Worm (Caenorhabditis elegans) whole organism, L1 larva: ENCODE data around the gene ZK1193.2.
A peak's percentile ranks its signal among the peaks of the same experiment; 100 is the strongest.

Experiments used
- C04F5.9 ChIP-seq: sonication (generic microtip); optimal IDR thresholded peaks from 2 replicates; lab custom pipeline; 2016; ENCODE audit warnings: missing genetic modification characterization, missing compliant biosample characterization
- C16A3.4 ChIP-seq: fragments of 150-350 bp; optimal IDR thresholded peaks from 2 replicates; lab custom pipeline; 2014; ENCODE audit warnings: missing biosample characterization, missing genetic modification characterization
- aha-1 ChIP-seq: fragments of 150-350 bp; optimal IDR thresholded peaks from 2 replicates; lab custom pipeline; 2014; ENCODE audit warnings: missing biosample characterization, missing genetic modification characterization
- ama-1 ChIP-seq: fragments of 150-350 bp; optimal IDR thresholded peaks from 2 replicates; lab custom pipeline; 2014
- blmp-1 ChIP-seq: fragments of 150-350 bp; optimal IDR thresholded peaks from 2 replicates; lab custom pipeline; 2014; ENCODE audit warnings: missing biosample characterization, missing genetic modification characterization
- ceh-8 ChIP-seq: fragments of 200-800 bp; sonication (Bioruptor generic); optimal IDR thresholded peaks from 2 replicates; lab custom pipeline; 2018; ENCODE audit warnings: mild to moderate bottlenecking, missing genetic modification characterization, moderate library complexity, missing compliant biosample characterization
- ceh-82 ChIP-seq, 3 experiments: fragments of 150-350 bp in 1 of 3; sonication (generic microtip) in 2 of 3; optimal IDR thresholded peaks; 2 replicates each; lab custom pipeline; 2014 to 2017; ENCODE audit warnings: missing biosample characterization in 3 of 3, missing genetic modification characterization in 3 of 3
- ceh-88 ChIP-seq: fragments of 200-800 bp; sonication (Bioruptor generic); IDR thresholded peaks from 2 replicates; pipeline ENCODE4 v1.3.6; 2022; ENCODE audit warnings: missing genetic modification characterization, missing compliant biosample characterization
- ceh-90 ChIP-seq: sonication (generic microtip); optimal IDR thresholded peaks from 2 replicates; lab custom pipeline; 2016; ENCODE audit warnings: missing genetic modification characterization, missing compliant biosample characterization
- ces-1 ChIP-seq: fragments of 150-350 bp; optimal IDR thresholded peaks from 2 replicates; lab custom pipeline; 2014; ENCODE audit warnings: missing biosample characterization, missing genetic modification reagents, missing genetic modification characterization
- efl-1 ChIP-seq, 4 experiments: fragments of 150-350 bp; optimal IDR thresholded peaks in 3 of 4; peaks in 1 of 4; 1 replicate in 1 of 4; 2 replicates in 3 of 4; lab custom pipeline; 2014; ENCODE audit warnings: missing biosample characterization in 2 of 4, missing genetic modification characterization in 2 of 4, missing genetic modification reagents in 2 of 4
- efl-3 ChIP-seq: fragments of 200-800 bp; sonication (Bioruptor generic); optimal IDR thresholded peaks from 2 replicates; lab custom pipeline; 2018; ENCODE audit warnings: mild to moderate bottlenecking, missing genetic modification characterization, missing compliant biosample characterization
- egl-13 ChIP-seq: sonication (generic microtip); optimal IDR thresholded peaks from 2 replicates; lab custom pipeline; 2016; ENCODE audit warnings: missing genotype, missing genetic modification reagents, missing genetic modification characterization, missing compliant biosample characterization
- egl-27 ChIP-seq, 2 experiments: fragments of 150-350 bp in 1 of 2; sonication (generic microtip); optimal IDR thresholded peaks; 3 replicates each; lab custom pipeline; 2017 to 2018; ENCODE audit warnings: missing biosample characterization in 2 of 2, missing genetic modification characterization in 2 of 2, missing genetic modification reagents in 2 of 2
- elt-2 ChIP-seq: sonication (generic microtip); optimal IDR thresholded peaks from 2 replicates; lab custom pipeline; 2016; ENCODE audit warnings: missing genetic modification characterization, mild to moderate bottlenecking, inconsistent platforms, missing compliant biosample characterization, missing genetic modification reagents
- elt-3 ChIP-seq, 6 experiments: fragments of 150-350 bp in 1 of 6; sonication (generic microtip); optimal IDR thresholded peaks; 2 replicates each; lab custom pipeline; 2017 to 2018; ENCODE audit warnings: missing biosample characterization in 6 of 6, missing genetic modification characterization in 6 of 6, inconsistent platforms in 1 of 6
- fkh-4 ChIP-seq: sonication (generic microtip); optimal IDR thresholded peaks from 2 replicates; lab custom pipeline; 2016; ENCODE audit warnings: missing compliant biosample characterization, missing genetic modification characterization, borderline replicate concordance
- fkh-8 ChIP-seq: sonication (generic microtip); optimal IDR thresholded peaks from 2 replicates; lab custom pipeline; 2016; ENCODE audit warnings: mild to moderate bottlenecking, missing genetic modification characterization, missing compliant biosample characterization
- fos-1 ChIP-seq: fragments of 150-350 bp; optimal IDR thresholded peaks from 2 replicates; lab custom pipeline; 2014; ENCODE audit warnings: missing biosample characterization, missing genetic modification characterization
- grh-1 ChIP-seq: fragments of 200-800 bp; sonication (Bioruptor generic); IDR thresholded peaks from 2 replicates; pipeline ENCODE4 v1.3.6; 2022; ENCODE audit warnings: missing genetic modification reagents, missing genetic modification characterization, missing compliant biosample characterization
- hlh-4 ChIP-seq: sonication (generic microtip); optimal IDR thresholded peaks from 2 replicates; lab custom pipeline; 2016; ENCODE audit warnings: mild to moderate bottlenecking, missing genetic modification characterization, missing compliant biosample characterization
- hpl-2 ChIP-seq: fragments of 150-350 bp; optimal IDR thresholded peaks from 2 replicates; lab custom pipeline; 2014; ENCODE audit warnings: missing biosample characterization, missing genetic modification reagents, missing genetic modification characterization
- isw-1 ChIP-seq: fragments of 200-800 bp; sonication (Bioruptor generic); IDR thresholded peaks from 2 replicates; pipeline ENCODE4 v1.3.6; 2022; ENCODE audit warnings: missing genetic modification characterization, missing compliant biosample characterization
- lin-13 ChIP-seq: fragments of 150-350 bp; optimal IDR thresholded peaks from 2 replicates; lab custom pipeline; 2014; ENCODE audit warnings: missing biosample characterization, missing genetic modification reagents, missing genetic modification characterization
- lin-14 ChIP-seq: fragments of 200-800 bp; sonication (Bioruptor generic); optimal IDR thresholded peaks from 2 replicates; lab custom pipeline; 2018; ENCODE audit warnings: mild to moderate bottlenecking, missing genetic modification characterization, moderate library complexity, missing compliant biosample characterization
- lin-15B ChIP-seq: fragments of 150-350 bp; sonication (generic microtip); optimal IDR thresholded peaks from 3 replicates; lab custom pipeline; 2014; ENCODE audit warnings: missing biosample characterization, missing genetic modification characterization
- lin-35 ChIP-seq, 2 experiments: fragments of 150-350 bp; optimal IDR thresholded peaks; 2 replicates each; lab custom pipeline; 2014; ENCODE audit warnings: missing biosample characterization in 2 of 2, missing genetic modification characterization in 2 of 2, missing genetic modification reagents in 2 of 2
- lir-3 ChIP-seq: sonication (generic microtip); optimal IDR thresholded peaks from 2 replicates; lab custom pipeline; 2016; ENCODE audit warnings: mild to moderate bottlenecking, missing genetic modification characterization, moderate library complexity, missing compliant biosample characterization; ENCODE audit not compliant: poor library complexity
- lsy-2 ChIP-seq, 2 experiments: fragments of 150-350 bp; optimal IDR thresholded peaks; 2 replicates each; lab custom pipeline; 2014; ENCODE audit warnings: missing biosample characterization in 2 of 2, missing genetic modification characterization in 2 of 2
- mab-9 ChIP-seq: fragments of 200-800 bp; sonication (Bioruptor generic); IDR thresholded peaks from 2 replicates; pipeline ENCODE4 v1.3.6; 2022; ENCODE audit warnings: missing genetic modification reagents, missing genetic modification characterization, missing compliant biosample characterization
- nhr-12 ChIP-seq: sonication (generic microtip); optimal IDR thresholded peaks from 2 replicates; lab custom pipeline; 2017; ENCODE audit warnings: missing biosample characterization, missing genetic modification characterization
- nhr-19 ChIP-seq: fragments of 200-800 bp; sonication (Bioruptor generic); conservative IDR thresholded peaks from 2 replicates; pipeline ENCODE4 v1.3.6; 2022; ENCODE audit warnings: missing genetic modification characterization, missing compliant biosample characterization
- nhr-20 ChIP-seq: sonication (generic microtip); optimal IDR thresholded peaks from 2 replicates; lab custom pipeline; 2016; ENCODE audit warnings: mild to moderate bottlenecking, missing genetic modification characterization, missing compliant biosample characterization
- nhr-237 ChIP-seq: fragments of 150-350 bp; optimal IDR thresholded peaks from 2 replicates; lab custom pipeline; 2014; ENCODE audit warnings: missing biosample characterization, missing genetic modification characterization
- nhr-28 ChIP-seq: fragments of 150-350 bp; optimal IDR thresholded peaks from 2 replicates; lab custom pipeline; 2014; ENCODE audit warnings: missing biosample characterization, missing genetic modification characterization
- nhr-71 ChIP-seq: sonication (generic microtip); optimal IDR thresholded peaks from 2 replicates; lab custom pipeline; 2016; ENCODE audit warnings: mild to moderate bottlenecking, missing genetic modification characterization, moderate library complexity, missing compliant biosample characterization
- nhr-90 ChIP-seq: sonication (generic microtip); optimal IDR thresholded peaks from 2 replicates; lab custom pipeline; 2016; ENCODE audit warnings: mild to moderate bottlenecking, missing genetic modification characterization, missing compliant biosample characterization; ENCODE audit not compliant: poor library complexity
- pag-3 ChIP-seq: sonication (generic microtip); optimal IDR thresholded peaks from 2 replicates; lab custom pipeline; 2017; ENCODE audit warnings: missing genetic modification characterization, mild to moderate bottlenecking, missing compliant biosample characterization, antibody characterized with exemption, borderline replicate concordance; ENCODE audit not compliant: insufficient read depth
- pqm-1 ChIP-seq: sonication (generic microtip); optimal IDR thresholded peaks from 3 replicates; lab custom pipeline; 2017; ENCODE audit warnings: missing biosample characterization, missing genetic modification characterization
- rnt-1 ChIP-seq: sonication (generic microtip); optimal IDR thresholded peaks from 2 replicates; lab custom pipeline; 2016; ENCODE audit warnings: mild to moderate bottlenecking, missing genetic modification characterization, moderate library complexity, missing compliant biosample characterization
- snu-23 ChIP-seq: sonication (generic microtip); optimal IDR thresholded peaks from 2 replicates; lab custom pipeline; 2016; ENCODE audit warnings: missing genetic modification characterization, missing compliant biosample characterization
- sptf-1 ChIP-seq: fragments of 150-350 bp; optimal IDR thresholded peaks from 2 replicates; lab custom pipeline; 2014; ENCODE audit warnings: missing biosample characterization, missing genetic modification characterization
- sup-37 ChIP-seq: fragments of 200-800 bp; sonication (Bioruptor generic); optimal IDR thresholded peaks from 2 replicates; lab custom pipeline; 2018; ENCODE audit warnings: mild to moderate bottlenecking, missing genetic modification characterization, missing compliant biosample characterization
- tbx-2 ChIP-seq: sonication (generic microtip); optimal IDR thresholded peaks from 2 replicates; lab custom pipeline; 2016; ENCODE audit warnings: missing genetic modification characterization, missing compliant biosample characterization
- tlp-1 ChIP-seq: fragments of 150-350 bp; optimal IDR thresholded peaks from 2 replicates; lab custom pipeline; 2014; ENCODE audit warnings: missing biosample characterization, missing genetic modification characterization
- unc-30 ChIP-seq: sonication (generic microtip); optimal IDR thresholded peaks from 2 replicates; lab custom pipeline; 2017; ENCODE audit warnings: missing biosample characterization, missing genetic modification characterization
- unc-98 ChIP-seq: fragments of 200-800 bp; sonication (Bioruptor generic); IDR thresholded peaks from 2 replicates; pipeline ENCODE4 v1.3.6; 2022; ENCODE audit warnings: missing genetic modification characterization, missing compliant biosample characterization
- vab-15 ChIP-seq: sonication (generic microtip); optimal IDR thresholded peaks from 2 replicates; lab custom pipeline; 2017; ENCODE audit warnings: missing genotype, mild to moderate bottlenecking, missing genetic modification characterization, missing compliant biosample characterization
- xbp-1 ChIP-seq: sonication (generic microtip); optimal IDR thresholded peaks from 2 replicates; lab custom pipeline; 2016; ENCODE audit warnings: missing genetic modification characterization, missing compliant biosample characterization
- zip-4 ChIP-seq: fragments of 200-800 bp; sonication (Bioruptor generic); optimal IDR thresholded peaks from 2 replicates; lab custom pipeline; 2018; ENCODE audit warnings: mild to moderate bottlenecking, missing genetic modification characterization, moderate library complexity, missing compliant biosample characterization
- ztf-4 ChIP-seq: fragments of 150-350 bp; optimal IDR thresholded peaks from 2 replicates; lab custom pipeline; 2014; ENCODE audit warnings: missing biosample characterization, missing genetic modification characterization

The ZK1193.2 gene

DNA sequence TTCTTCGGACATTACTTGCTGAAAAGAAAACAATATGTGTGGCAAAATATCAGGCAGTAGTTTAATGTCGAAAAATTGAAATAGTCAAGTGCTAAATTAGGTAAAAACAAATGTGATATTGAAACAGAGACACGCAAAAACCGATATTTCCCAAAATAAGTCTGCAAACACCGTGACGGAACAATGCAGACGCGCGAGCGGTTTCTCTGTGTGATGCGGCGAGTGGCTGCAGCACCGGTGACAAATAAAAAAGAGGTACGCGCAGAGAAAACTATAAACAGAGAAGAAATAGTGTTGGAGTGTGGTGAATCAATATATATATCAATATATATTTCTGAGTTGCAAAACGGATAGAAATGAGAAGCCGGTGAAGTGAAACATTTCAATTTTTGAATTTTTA lies 42.7 kb downstream of the ZK1193.2 start, which contains the start of gene ife-2 (continued):
- TF ChIP-seq efl-3 (GFP tag; lab: Kevin White, UChicago) (no peak), egl-27 (tag; optimal IDR thresholded peaks at IDR 0.05; lab: Kevin White, UChicago) (no peak), ama-1 (lab: Kevin White, UChicago) (no peak), lin-14 (GFP tag; lab: Kevin White, UChicago) (no peak), elt-3 (tag; optimal IDR thresholded peaks at IDR 0.05; lab: Kevin White, UChicago) (peak in 1 of 6 experiments; percentile 47), isw-1 (GFP tag; lab: Robert Waterston, UW) (no peak), ceh-90 (tag; lab: Kevin White, UChicago) (no peak), ces-1 (GFP tag; lab: Kevin White, UChicago) (no peak), ceh-8 (GFP tag; lab: Kevin White, UChicago) (no peak), sup-37 (GFP tag; lab: Kevin White, UChicago) (peak; percentile 44), tbx-2 (tag; lab: Kevin White, UChicago) (peak; percentile 74), C16A3.4 (peak; percentile 77), hpl-2 (no peak), pqm-1 (tag; lab: Kevin White, UChicago) (no peak), tlp-1 (no peak), efl-1 (optimal IDR thresholded peaks at IDR 0.05; lab: Kevin White, UChicago) (peak; percentile 52 to 58), efl-1 (GFP tag; optimal IDR thresholded peaks at IDR 0.05 in 1 of 2; lab: Kevin White, UChicago) (peak; percentile 51 to 94), lsy-2 (tag; optimal IDR thresholded peaks at IDR 0.05; lab: Kevin White, UChicago) (peak; percentile 70 to 75), unc-30 (tag; lab: Kevin White, UChicago) (no peak), pag-3 (tag; lab: Kevin White, UChicago) (no peak), vab-15 (tag; lab: Kevin White, UChicago) (no peak), zip-4 (peak; percentile 7), elt-2 (tag; lab: Kevin White, UChicago) (peak; percentile 26), nhr-237 (tag; lab: Kevin White, UChicago) (no peak), ztf-4 (peak; percentile 1), egl-13 (tag; lab: Kevin White, UChicago) (peak; percentile 38), rnt-1 (tag; lab: Kevin White, UChicago) (peak; percentile 60), unc-98 (GFP tag; lab: Robert Waterston, UW) (no peak), blmp-1 (tag; lab: Kevin White, UChicago) (peak; percentile 61), grh-1 (GFP tag; lab: Robert Waterston, UW) (0 out of 2 replicates have a peak, but pooled peaks have one; percentile 10), lin-35 (GFP tag; optimal IDR thresholded peaks at IDR 0.05; lab: Kevin White, UChicago) (peak; percentile 69 to 83), lin-15B (tag; lab: Kevin White, UChicago) (no peak), snu-23 (peak; percentile 88), nhr-12 (tag; lab: Kevin White, UChicago) (no peak), nhr-20 (tag; lab: Kevin White, UChicago) (peak; percentile 81), fkh-8 (tag; lab: Kevin White, UChicago) (peak; percentile 19), nhr-90 (tag; lab: Kevin White, UChicago) (peak; percentile 75), hlh-4 (no peak), mab-9 (GFP tag; lab: Robert Waterston, UW) (no peak), sptf-1 (tag; lab: Kevin White, UChicago) (no peak), ceh-82 (tag; optimal IDR thresholded peaks at IDR 0.05; lab: Kevin White, UChicago) (peak; percentile 21 to 65 (median 40)), nhr-71 (tag; lab: Kevin White, UChicago) (peak; percentile 77), fkh-4 (tag; lab: Kevin White, UChicago) (no peak), ceh-88 (GFP tag; lab: Robert Waterston, UW) (peak; percentile 47; the same call in 1 of the 2 replicates), aha-1 (tag; lab: Kevin White, UChicago) (no peak), lin-13 (GFP tag; lab: Kevin White, UChicago) (no peak), fos-1 (tag; lab: Kevin White, UChicago) (peak; percentile 5), lir-3 (tag; lab: Kevin White, UChicago) (peak; percentile 63), C04F5.9 (peak; percentile 10), xbp-1 (tag; lab: Kevin White, UChicago) (peak; percentile 69), nhr-19 (GFP tag; lab: Robert Waterston, UW) (peak; percentile 64), nhr-28 (tag; lab: Kevin White, UChicago) (no peak)
